Worm (Caenorhabditis elegans) whole organism, L3 larva: ENCODE results near the gene hmg-4.

Experiments used
- ama-1 ChIP-seq: fragments of 150-350 bp; optimal IDR thresholded peaks from 2 replicates; lab custom pipeline; 2018
- fos-1 ChIP-seq: fragments of 150-350 bp; optimal IDR thresholded peaks from 2 replicates; lab custom pipeline; 2014; ENCODE audit warnings: missing biosample characterization, missing genetic modification characterization
- mdl-1 ChIP-seq: fragments of 150-350 bp; optimal IDR thresholded peaks from 2 replicates; lab custom pipeline; 2014; ENCODE audit warnings: missing biosample characterization, missing genetic modification characterization
- ztf-4 ChIP-seq: fragments of 150-350 bp; optimal IDR thresholded peaks from 2 replicates; lab custom pipeline; 2014; ENCODE audit warnings: missing biosample characterization, missing genetic modification characterization

- TF ChIP-seq ztf-4 (no peak), fos-1 (tag; lab: Kevin White, UChicago) (no peak), ama-1 (no peak), mdl-1 (tag; lab: Kevin White, UChicago) (no peak)
These were observed 27.5 kb downstream of the hmg-4 start, which contains the start of gene F08F8.9 for ce11 chrIII:7353871-7354270.
